Fruit fly (Drosophila melanogaster) whole organism: ENCODE results near the gene Mf.

ENCODE experiments used
- CG8478 ChIP-seq: fragments of >200 bp; optimal IDR thresholded peaks from 2 replicates; lab custom pipeline; 2018; ENCODE audit warnings: inconsistent platforms
- Dll ChIP-seq: fragments of >200 bp; optimal IDR thresholded peaks from 2 replicates; lab custom pipeline; 2017
- EcR ChIP-seq, 2 experiments: fragments of >200 bp; optimal IDR thresholded peaks; 2 replicates each; lab custom pipeline; 2017; ENCODE audit warnings: missing biosample characterization in 2 of 2, missing genetic modification characterization in 2 of 2, missing genetic modification reagents in 2 of 2
- pan ChIP-seq: fragments of >200 bp; optimal IDR thresholded peaks from 2 replicates; lab custom pipeline; 2017
- psq ChIP-seq: fragments of >200 bp; optimal IDR thresholded peaks from 2 replicates; lab custom pipeline; 2017

- TF ChIP-seq EcR (GFP tag; optimal IDR thresholded peaks at IDR 0.05; lab: Kevin White, UChicago): no peak
- no peak for TF ChIP-seq CG8478 (lab: Kevin White, UChicago)
- TF ChIP-seq psq (lab: Kevin White, UChicago): no peak
- no peak for TF ChIP-seq Dll (lab: Kevin White, UChicago)
- no peak for TF ChIP-seq pan (lab: Kevin White, UChicago)
Measured at dm6 chr3R:15206273-15206672, 25.0 kb upstream of the Mf start, which contains the start of gene Spn88Ea.
